Fruit fly (Drosophila melanogaster): Measurements from ENCODE around the gene NHP2.

Gene NHP2

DNA sequence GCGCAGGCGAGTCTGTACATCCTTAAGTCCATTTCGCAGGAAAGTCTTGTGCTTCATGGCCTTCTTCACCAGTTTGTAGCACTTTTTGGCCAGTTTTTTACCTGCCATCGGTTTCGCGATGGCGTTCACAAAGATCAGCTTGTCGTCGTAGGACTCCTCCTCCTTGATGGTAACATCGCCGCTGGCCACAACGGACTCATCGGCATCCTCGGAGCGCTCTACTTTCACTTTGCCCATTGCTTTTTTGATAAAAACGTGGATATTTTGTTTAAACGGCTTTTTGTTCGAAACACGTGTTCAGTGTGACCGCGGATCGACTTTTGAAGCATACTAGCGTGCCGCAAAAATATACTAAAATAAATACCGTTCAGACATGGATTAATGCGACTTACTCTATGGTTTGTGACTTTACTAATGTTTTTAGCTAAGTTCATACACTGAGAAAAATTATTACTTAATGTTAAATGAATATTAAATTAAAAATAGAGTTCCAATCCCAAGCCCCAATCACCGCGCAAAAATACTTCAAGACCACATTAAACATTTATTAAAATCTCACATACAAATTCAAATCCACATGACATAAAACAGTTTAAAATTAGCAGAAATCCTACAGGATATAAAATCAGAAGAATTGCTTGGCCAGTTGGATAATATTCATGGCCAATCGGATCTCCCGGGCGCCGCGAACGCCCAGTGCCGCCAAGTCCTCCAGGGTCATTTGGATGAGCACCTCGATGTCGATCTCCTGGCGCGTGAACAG, at the start of gene NHP2 (continued):
- TF ChIP-seq Scr (GFP tag; IDR thresholded peaks at IDR 0.05; ENCODE audit: partially characterized antibody) (peak; percentile 48), CG9437 (GFP tag; optimal IDR thresholded peaks at IDR 0.05) (peak; percentile 74), CG2129 (GFP tag; IDR thresholded peaks at IDR 0.05; ENCODE audit: partially characterized antibody) (no peak), CG6765 (GFP tag; optimal IDR thresholded peaks at IDR 0.05) (peak; percentile 66), sqz (GFP tag; optimal IDR thresholded peaks at IDR 0.05) (no peak), sob (GFP tag; IDR thresholded peaks at IDR 0.05) (peak; percentile 80), Aef1 (GFP tag; IDR thresholded peaks at IDR 0.05) (peak; percentile 71), CG6654 (GFP tag; optimal IDR thresholded peaks at IDR 0.05) (peak; percentile 51), luna (GFP tag; optimal IDR thresholded peaks at IDR 0.05) (no peak), Dad (GFP tag; optimal IDR thresholded peaks at IDR 0.05) (peak; percentile 29), Ets65A (GFP tag) (peak; percentile 92), CG9817 (tag; optimal IDR thresholded peaks at IDR 0.05) (peak; percentile 80), CG12219 (GFP tag; optimal IDR thresholded peaks at IDR 0.05) (peak; percentile 76), zfh2 (GFP tag; optimal IDR thresholded peaks at IDR 0.05) (peak; percentile 23), pan (optimal IDR thresholded peaks at IDR 0.05) (no peak), pan (GFP tag; optimal IDR thresholded peaks at IDR 0.05 in 1 of 2, IDR thresholded peaks at IDR 0.05 in 1 of 2) (peak in 1 of 2 experiments; percentile 89), crol (GFP tag; IDR thresholded peaks at IDR 0.05) (no peak), NFAT (GFP tag; IDR thresholded peaks at IDR 0.05) (peak; percentile 76; the same call in 1 of the 2 replicates), CG1603 (tag; optimal IDR thresholded peaks at IDR 0.05) (no peak), CG11695 (GFP tag; IDR thresholded peaks at IDR 0.05) (peak; percentile 83), CG30403 (GFP tag; optimal IDR thresholded peaks at IDR 0.05) (peak; percentile 90), CG11456 (GFP tag; IDR thresholded peaks at IDR 0.05) (no peak; the same call in 1 of the 3 replicates), Taf1 (GFP tag; IDR thresholded peaks at IDR 0.05) (peak; percentile 45; the same call in 1 of the 2 replicates), CG9727 (GFP tag; optimal IDR thresholded peaks at IDR 0.05) (peak; percentile 87), CG31388 (GFP tag; optimal IDR thresholded peaks at IDR 0.05) (peak; percentile 16), CG12155 (GFP tag; optimal IDR thresholded peaks at IDR 0.05) (peak; percentile 72), sc (optimal IDR thresholded peaks at IDR 0.05) (no peak), sc (GFP tag; optimal IDR thresholded peaks at IDR 0.05) (no peak), al (GFP tag; IDR thresholded peaks at IDR 0.05) (peak; percentile 63), CG13123 (GFP tag; optimal IDR thresholded peaks at IDR 0.05) (peak; percentile 48), CG10267 (tag; optimal IDR thresholded peaks at IDR 0.05) (peak; percentile 83), D19A (tag; optimal IDR thresholded peaks at IDR 0.05) (peak; percentile 77), lola (GFP tag; optimal IDR thresholded peaks at IDR 0.05) (peak in 1 of 3 experiments; percentile 66), repo (GFP tag; optimal IDR thresholded peaks at IDR 0.05) (no peak), corto (GFP tag; optimal IDR thresholded peaks at IDR 0.05) (peak; percentile 25), Trl (optimal IDR thresholded peaks at IDR 0.05) (no peak), Trl (GFP tag; optimal IDR thresholded peaks at IDR 0.05) (peak; percentile 22), CG14860 (GFP tag; IDR thresholded peaks at IDR 0.05; ENCODE audit: partially characterized antibody) (no peak), cato (GFP tag; optimal IDR thresholded peaks at IDR 0.05; ENCODE audit: borderline replicate concordance) (no peak), Dp (GFP tag; optimal IDR thresholded peaks at IDR 0.05) (peak; percentile 57), Bteb2 (GFP tag; optimal IDR thresholded peaks at IDR 0.05) (peak; percentile 76), pum (GFP tag; optimal IDR thresholded peaks at IDR 0.05) (peak; percentile 27), CG3995 (GFP tag; optimal IDR thresholded peaks at IDR 0.05) (peak; percentile 39), Eip74EF (GFP tag; optimal IDR thresholded peaks at IDR 0.05) (no peak), Mrtf (GFP tag; IDR thresholded peaks at IDR 0.05) (no peak; the same call in 2 of the 3 replicates), cg (GFP tag; optimal IDR thresholded peaks at IDR 0.05) (no peak), fd96Cb (tag; optimal IDR thresholded peaks at IDR 0.05) (peak; percentile 74), CG33557 (GFP tag; optimal IDR thresholded peaks at IDR 0.05) (peak; percentile 49), bsh (GFP tag; optimal IDR thresholded peaks at IDR 0.05) (peak; percentile 70 to 84)

Measured in whole organism, embryonic.